Fruit fly (Drosophila melanogaster) whole organism, embryonic: ENCODE results near the gene CG7550.

Source experiments
- Abd-B ChIP-seq: fragments of 200-800 bp; sonication (Bioruptor generic); optimal IDR thresholded peaks from 2 replicates; lab custom pipeline; 2018; ENCODE audit warnings: missing biosample characterization, mild to moderate bottlenecking, missing genetic modification characterization, moderate library complexity
- Ada2b ChIP-seq: fragments of 200-800 bp; sonication (Bioruptor generic); IDR thresholded peaks from 2 replicates; pipeline ENCODE4 v1.3.6; 2022; ENCODE audit warnings: missing biosample characterization, missing genetic modification characterization
- CG12391 ChIP-seq: fragments of 200-800 bp; sonication (Bioruptor generic); optimal IDR thresholded peaks from 3 replicates; lab custom pipeline; 2018; ENCODE audit warnings: missing biosample characterization, mild to moderate bottlenecking, missing genetic modification characterization, moderate library complexity
- CG14441 ChIP-seq: fragments of 200-800 bp; sonication (Bioruptor generic); IDR thresholded peaks from 2 replicates; pipeline ENCODE4 v1.3.6; 2022; ENCODE audit warnings: missing biosample characterization, missing genetic modification characterization
- CG1603 ChIP-seq: fragments of 200-800 bp; sonication (Bioruptor generic); optimal IDR thresholded peaks from 2 replicates; lab custom pipeline; 2019; ENCODE audit warnings: missing biosample characterization, mild to moderate bottlenecking, missing genetic modification characterization, moderate library complexity
- CG17385 ChIP-seq: fragments of 200-800 bp; sonication (Bioruptor generic); optimal IDR thresholded peaks from 3 replicates; lab custom pipeline; 2018; ENCODE audit warnings: missing biosample characterization, mild to moderate bottlenecking, missing genetic modification characterization
- CG2120 ChIP-seq: fragments of 200-800 bp; sonication (Bioruptor generic); optimal IDR thresholded peaks from 3 replicates; lab custom pipeline; 2016; ENCODE audit warnings: missing biosample characterization, missing genetic modification characterization
- CG2129 ChIP-seq: fragments of 200-800 bp; sonication (Bioruptor generic); IDR thresholded peaks from 2 replicates; pipeline ENCODE4 v1.3.6; 2022; ENCODE audit warnings: missing biosample characterization, missing genetic modification characterization; ENCODE audit not compliant: partially characterized antibody
- CG6272 ChIP-seq: fragments of 200-800 bp; sonication (Bioruptor generic); IDR thresholded peaks from 2 replicates; pipeline ENCODE4 v1.3.6; 2022; ENCODE audit warnings: missing biosample characterization, missing genetic modification characterization
- CG6654 ChIP-seq: fragments of 200-800 bp; sonication (Bioruptor generic); optimal IDR thresholded peaks from 2 replicates; lab custom pipeline; 2017; ENCODE audit warnings: missing biosample characterization, mild to moderate bottlenecking, missing genetic modification characterization
- CG6683 ChIP-seq: fragments of 200-800 bp; sonication (Bioruptor generic); optimal IDR thresholded peaks from 2 replicates; lab custom pipeline; 2017; ENCODE audit warnings: missing biosample characterization, mild to moderate bottlenecking, missing genetic modification characterization, missing genetic modification reagents
- CG7556 ChIP-seq: fragments of 200-800 bp; sonication (Bioruptor generic); optimal IDR thresholded peaks from 2 replicates; lab custom pipeline; 2017; ENCODE audit warnings: missing biosample characterization, mild to moderate bottlenecking, missing genetic modification characterization
- CG9437 ChIP-seq: fragments of 200-800 bp; sonication (Bioruptor generic); optimal IDR thresholded peaks from 2 replicates; lab custom pipeline; 2018; ENCODE audit warnings: missing biosample characterization, mild to moderate bottlenecking, missing genetic modification characterization
- CG9932 ChIP-seq: fragments of 200-800 bp; sonication (Bioruptor generic); IDR thresholded peaks from 2 replicates; pipeline ENCODE4 v1.3.6; 2022; ENCODE audit warnings: missing biosample characterization, missing genetic modification characterization
- D19A ChIP-seq: fragments of 200-800 bp; optimal IDR thresholded peaks from 3 replicates; lab custom pipeline; 2019; ENCODE audit warnings: missing biosample characterization, mild to moderate bottlenecking, missing genetic modification characterization, moderate library complexity
- Deaf1 ChIP-seq: fragments of 200-800 bp; optimal IDR thresholded peaks from 3 replicates; lab custom pipeline; 2019; ENCODE audit warnings: missing biosample characterization, mild to moderate bottlenecking, missing genetic modification characterization, moderate library complexity
- Doc2 ChIP-seq: fragments of 200-800 bp; sonication (Bioruptor generic); IDR thresholded peaks from 2 replicates; pipeline ENCODE4 v1.3.6; 2022; ENCODE audit warnings: missing biosample characterization, missing genetic modification characterization
- Elba2 ChIP-seq: fragments of 200-800 bp; sonication (Bioruptor generic); optimal IDR thresholded peaks from 3 replicates; lab custom pipeline; 2016; ENCODE audit warnings: missing biosample characterization, missing genetic modification characterization
- H2.0 ChIP-seq: fragments of 200-800 bp; sonication (Bioruptor generic); IDR thresholded peaks from 2 replicates; pipeline ENCODE4 v1.3.6; 2022; ENCODE audit warnings: missing biosample characterization, missing genetic modification characterization
- HLHmδ ChIP-seq: fragments of 200-800 bp; sonication (Bioruptor generic); optimal IDR thresholded peaks from 2 replicates; lab custom pipeline; 2018; ENCODE audit warnings: missing biosample characterization, mild to moderate bottlenecking, missing genetic modification characterization, moderate library complexity
- Hmr ChIP-seq: fragments of 200-800 bp; sonication (Bioruptor generic); optimal IDR thresholded peaks from 3 replicates; lab custom pipeline; 2017; ENCODE audit warnings: mild to moderate bottlenecking, missing biosample characterization, missing genetic modification reagents, missing genetic modification characterization
- Hmx ChIP-seq: fragments of 200-800 bp; sonication (Bioruptor generic); optimal IDR thresholded peaks from 2 replicates; lab custom pipeline; 2016; ENCODE audit warnings: missing biosample characterization, missing genetic modification characterization
- Nf-YC ChIP-seq: fragments of 200-800 bp; optimal IDR thresholded peaks from 3 replicates; lab custom pipeline; 2019; ENCODE audit warnings: missing biosample characterization, mild to moderate bottlenecking, missing genetic modification characterization, moderate library complexity
- Opbp ChIP-seq: fragments of 200-800 bp; sonication (Bioruptor generic); IDR thresholded peaks from 3 replicates; pipeline ENCODE4 v1.3.6; 2022; ENCODE audit warnings: missing biosample characterization, missing genetic modification characterization; ENCODE audit not compliant: partially characterized antibody
- Side ChIP-seq: fragments of 200-800 bp; sonication (Bioruptor generic); optimal IDR thresholded peaks from 2 replicates; lab custom pipeline; 2016; ENCODE audit warnings: missing biosample characterization, missing genetic modification characterization
- Six4 ChIP-seq: fragments of 200-800 bp; sonication (Bioruptor generic); optimal IDR thresholded peaks from 2 replicates; lab custom pipeline; 2016; ENCODE audit warnings: missing biosample characterization, missing genetic modification characterization
- Vsx1 ChIP-seq: fragments of 200-800 bp; sonication (Bioruptor generic); optimal IDR thresholded peaks from 2 replicates; lab custom pipeline; 2017; ENCODE audit warnings: missing biosample characterization, mild to moderate bottlenecking, missing genetic modification characterization, missing genetic modification reagents
- az2 ChIP-seq: fragments of 200-800 bp; sonication (Bioruptor generic); optimal IDR thresholded peaks from 3 replicates; lab custom pipeline; 2016; ENCODE audit warnings: missing biosample characterization, missing genetic modification characterization
- br ChIP-seq: fragments of >200 bp; optimal IDR thresholded peaks from 2 replicates; lab custom pipeline; 2017
- dm ChIP-seq: fragments of 200-800 bp; sonication (Bioruptor generic); optimal IDR thresholded peaks from 3 replicates; lab custom pipeline; 2016; ENCODE audit warnings: missing biosample characterization, missing genetic modification characterization
- dmrt11E ChIP-seq: fragments of 200-800 bp; sonication (Bioruptor generic); optimal IDR thresholded peaks from 3 replicates; lab custom pipeline; 2018; ENCODE audit warnings: missing biosample characterization, mild to moderate bottlenecking, missing genetic modification characterization, moderate library complexity
- esg ChIP-seq: fragments of 200-800 bp; sonication (Bioruptor generic); conservative IDR thresholded peaks from 2 replicates; pipeline ENCODE4 v1.3.6; 2022; ENCODE audit warnings: missing biosample characterization, missing genetic modification characterization
- fd102C ChIP-seq: fragments of 200-800 bp; sonication (Bioruptor generic); optimal IDR thresholded peaks from 2 replicates; lab custom pipeline; 2018; ENCODE audit warnings: missing biosample characterization, mild to moderate bottlenecking, missing genetic modification characterization, moderate library complexity
- ftz-f1 ChIP-seq: fragments of 200-800 bp; sonication (Bioruptor generic); optimal IDR thresholded peaks from 2 replicates; lab custom pipeline; 2016; ENCODE audit warnings: missing biosample characterization, missing genetic modification characterization
- gcm ChIP-seq: fragments of 200-800 bp; sonication (Bioruptor generic); optimal IDR thresholded peaks from 2 replicates; lab custom pipeline; 2019; ENCODE audit warnings: missing biosample characterization, mild to moderate bottlenecking, missing genetic modification characterization, moderate library complexity
- gsb ChIP-seq: fragments of 200-800 bp; sonication (Bioruptor generic); IDR thresholded peaks from 2 replicates; pipeline ENCODE4 v1.3.6; 2022; ENCODE audit warnings: missing biosample characterization, missing genetic modification characterization
- ham ChIP-seq: fragments of 200-800 bp; sonication (Bioruptor generic); IDR thresholded peaks from 2 replicates; pipeline ENCODE4 v1.3.6; 2022; ENCODE audit warnings: missing biosample characterization, missing genetic modification characterization
- kah ChIP-seq: fragments of 200-800 bp; sonication (Bioruptor generic); optimal IDR thresholded peaks from 2 replicates; lab custom pipeline; 2018; ENCODE audit warnings: missing biosample characterization, mild to moderate bottlenecking, missing genetic modification characterization
- lmd ChIP-seq: fragments of 200-800 bp; sonication (Bioruptor generic); IDR thresholded peaks from 2 replicates; pipeline ENCODE4 v1.3.6; 2022; ENCODE audit warnings: missing biosample characterization, missing genetic modification characterization
- mirr ChIP-seq: fragments of 200-800 bp; sonication (Bioruptor generic); optimal IDR thresholded peaks from 3 replicates; lab custom pipeline; 2018; ENCODE audit warnings: missing biosample characterization, mild to moderate bottlenecking, missing genetic modification characterization
- nmo ChIP-seq: fragments of 200-800 bp; sonication (Bioruptor generic); optimal IDR thresholded peaks from 2 replicates; lab custom pipeline; 2018; ENCODE audit warnings: missing biosample characterization, mild to moderate bottlenecking, missing genetic modification characterization, moderate library complexity
- prd ChIP-seq, 3 experiments: fragments of >200 bp in 2 of 3; fragments of 200-800 bp in 1 of 3; sonication (Bioruptor generic) in 1 of 3; optimal IDR thresholded peaks in 2 of 3; IDR thresholded peaks in 1 of 3; 2 replicates in 2 of 3; 3 replicates in 1 of 3; pipeline versions ENCODE4 v1.3.6 to Lab custom; 2017 to 2022; ENCODE audit warnings: missing biosample characterization in 1 of 3, missing genetic modification characterization in 1 of 3
- sd ChIP-seq: fragments of 200-800 bp; sonication (Bioruptor generic); optimal IDR thresholded peaks from 3 replicates; lab custom pipeline; 2018; ENCODE audit warnings: missing biosample characterization, mild to moderate bottlenecking, missing genetic modification characterization, moderate library complexity
- sens ChIP-seq: fragments of 200-800 bp; sonication (Bioruptor generic); peaks from one replicate; lab custom pipeline; 2016; ENCODE audit warnings: missing biosample characterization, missing genetic modification characterization
- sna ChIP-seq: fragments of 200-800 bp; sonication (Bioruptor generic); IDR thresholded peaks from 2 replicates; pipeline ENCODE4 v1.3.6; 2022; ENCODE audit warnings: missing biosample characterization, missing genetic modification characterization; ENCODE audit not compliant: partially characterized antibody
- sqz ChIP-seq: fragments of 200-800 bp; sonication (Bioruptor generic); optimal IDR thresholded peaks from 3 replicates; lab custom pipeline; 2018; ENCODE audit warnings: missing biosample characterization, mild to moderate bottlenecking, missing genetic modification characterization
- stwl ChIP-seq: fragments of 200-800 bp; sonication (Bioruptor generic); optimal IDR thresholded peaks from 3 replicates; lab custom pipeline; 2018; ENCODE audit warnings: missing biosample characterization, mild to moderate bottlenecking, missing genetic modification characterization, moderate library complexity
- tin ChIP-seq: fragments of 200-800 bp; sonication (Bioruptor generic); optimal IDR thresholded peaks from 3 replicates; lab custom pipeline; 2016; ENCODE audit warnings: missing biosample characterization, missing genetic modification characterization
- ttk ChIP-seq: fragments of 200-800 bp; sonication (Bioruptor generic); IDR thresholded peaks from 2 replicates; pipeline ENCODE4 v2.1.2; 2022; ENCODE audit warnings: missing biosample characterization, missing genetic modification characterization
- wor ChIP-seq: fragments of 200-800 bp; sonication (Bioruptor generic); IDR thresholded peaks from 2 replicates; pipeline ENCODE4 v1.3.6; 2022; ENCODE audit warnings: missing biosample characterization, missing genetic modification characterization
- zf30C ChIP-seq: fragments of 200-800 bp; sonication (Bioruptor generic); optimal IDR thresholded peaks from 3 replicates; lab custom pipeline; 2018; ENCODE audit warnings: missing biosample characterization, mild to moderate bottlenecking, missing genetic modification characterization

CG7550 gene

DNA sequence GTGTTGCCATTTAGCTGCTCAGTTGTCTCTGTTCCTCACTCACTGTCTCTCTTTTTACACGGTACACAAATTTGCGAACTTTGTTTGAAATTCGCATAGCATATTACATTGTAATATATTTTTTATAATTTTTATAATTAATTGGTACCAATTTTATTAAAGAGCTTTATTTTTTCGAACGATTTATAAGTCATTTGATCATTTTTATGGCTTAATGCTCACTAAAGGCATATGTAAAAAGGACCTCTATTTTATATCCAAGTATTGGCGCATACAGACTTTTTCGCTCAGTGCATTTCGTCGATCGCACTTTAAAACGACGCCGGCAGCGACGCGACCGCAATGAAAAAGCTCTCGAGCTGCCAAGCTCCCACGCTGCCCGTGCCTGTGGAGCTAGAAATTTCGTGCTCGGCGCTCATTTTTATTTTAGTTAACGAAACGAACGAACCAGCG is 28.2 kb downstream of the CG7550 start (continued):
- TF ChIP-seq Abd-B (GFP tag; lab: Kevin White, UChicago) (peak; percentile 79), tin (GFP tag; lab: Kevin White, UChicago) (peak; percentile 90), CG6272 (GFP tag; lab: Robert Waterston, UW) (peak; percentile 90), CG14441 (GFP tag; lab: Robert Waterston, UW) (peak; percentile 94), Elba2 (GFP tag; lab: Kevin White, UChicago) (no peak), gsb (GFP tag; lab: Robert Waterston, UW) (peak; percentile 96), Opbp (no peak), Doc2 (peak; percentile 83), ham (peak; percentile 93), CG7556 (GFP tag; lab: Kevin White, UChicago) (peak; percentile 98), CG17385 (GFP tag; lab: Kevin White, UChicago) (peak; percentile 93), D19A (tag; lab: Kevin White, UChicago) (peak; percentile 87), CG9932 (GFP tag; lab: Robert Waterston, UW) (peak; percentile 98), lmd (GFP tag; lab: Robert Waterston, UW) (peak; percentile 97), Nf-YC (tag; lab: Kevin White, UChicago) (peak; percentile 88), ttk (GFP tag; lab: Robert Waterston, UW) (peak; percentile 88), az2 (GFP tag; lab: Kevin White, UChicago) (peak; percentile 93), wor (GFP tag; lab: Robert Waterston, UW) (peak; percentile 86), Six4 (GFP tag; lab: Kevin White, UChicago) (peak; percentile 85), dm (GFP tag; lab: Kevin White, UChicago) (peak; percentile 55), zf30C (GFP tag; lab: Kevin White, UChicago) (peak; percentile 92), ftz-f1 (GFP tag; lab: Kevin White, UChicago) (peak; percentile 71), CG12391 (tag; lab: Kevin White, UChicago) (peak; percentile 95), kah (GFP tag; lab: Kevin White, UChicago) (peak; percentile 81), mirr (GFP tag; lab: Kevin White, UChicago) (peak; percentile 68), stwl (no peak), esg (GFP tag; lab: Robert Waterston, UW) (peak; percentile 94), Ada2b (peak; percentile 94), CG9437 (peak; percentile 91), gcm (GFP tag; lab: Kevin White, UChicago) (peak; percentile 88), sd (peak; percentile 94), sens (GFP tag; lab: Kevin White, UChicago) (peak; percentile 96), fd102C (GFP tag; lab: Kevin White, UChicago) (no peak), br (lab: Kevin White, UChicago) (no peak), CG6683 (GFP tag; lab: Kevin White, UChicago) (peak; percentile 94), CG1603 (tag; lab: Kevin White, UChicago) (no peak), Deaf1 (tag; lab: Kevin White, UChicago) (peak; percentile 81), nmo (GFP tag; lab: Kevin White, UChicago) (peak; percentile 93), Vsx1 (GFP tag; lab: Kevin White, UChicago) (peak; percentile 86), prd (optimal IDR thresholded peaks at IDR 0.05; lab: Kevin White, UChicago) (no peak), prd (GFP tag; IDR thresholded peaks at IDR 0.05; lab: Robert Waterston, UW) (peak; percentile 95), sna (no peak), CG6654 (GFP tag; lab: Kevin White, UChicago) (peak; percentile 79), Hmr (GFP tag; lab: Kevin White, UChicago) (peak; percentile 99), Hmx (GFP tag; lab: Kevin White, UChicago) (peak; percentile 12), CG2120 (peak; percentile 97), H2.0 (GFP tag; lab: Robert Waterston, UW) (peak; percentile 90), Side (GFP tag; lab: Kevin White, UChicago) (peak; percentile 92), dmrt11E (no peak), sqz (GFP tag; lab: Kevin White, UChicago) (peak; percentile 55), HLHmδ (GFP tag; lab: Kevin White, UChicago) (no peak), CG2129 (no peak)
